Worm (Caenorhabditis elegans) whole organism, midembryonic: ENCODE measurements around the gene F01G10.4.

Experiments
- cog-1 ChIP-seq: sonication (generic microtip); optimal IDR thresholded peaks from 2 replicates; lab custom pipeline; 2016; ENCODE audit warnings: missing genetic modification characterization, missing compliant biosample characterization
- flt-1 ChIP-seq: fragments of 200-800 bp; sonication (Bioruptor generic); IDR thresholded peaks from 2 replicates; pipeline ENCODE4 v1.3.6; 2022; ENCODE audit warnings: missing genetic modification characterization, missing compliant biosample characterization
- klf-2 ChIP-seq: fragments of 200-800 bp; sonication (Bioruptor generic); conservative IDR thresholded peaks from 2 replicates; pipeline ENCODE4 v1.3.6; 2022; ENCODE audit warnings: missing genetic modification reagents, missing genetic modification characterization, missing compliant biosample characterization
- med-1 ChIP-seq: sonication (generic microtip); optimal IDR thresholded peaks from 2 replicates; lab custom pipeline; 2017; ENCODE audit warnings: missing genetic modification characterization, mild to moderate bottlenecking, missing compliant biosample characterization, antibody characterized with exemption, missing genetic modification reagents; ENCODE audit not compliant: insufficient read depth
- ref-1 ChIP-seq: fragments of 200-800 bp; sonication (Bioruptor generic); conservative IDR thresholded peaks from 2 replicates; pipeline ENCODE4 v1.3.6; 2022; ENCODE audit warnings: missing genetic modification reagents, missing genetic modification characterization, missing compliant biosample characterization
- tab-1 ChIP-seq: fragments of 200-800 bp; sonication (Bioruptor generic); IDR thresholded peaks from 2 replicates; pipeline ENCODE4 v1.3.6; 2022; ENCODE audit warnings: missing genetic modification characterization, missing compliant biosample characterization
- ztf-29 ChIP-seq: fragments of 200-800 bp; sonication (Bioruptor generic); IDR thresholded peaks from 2 replicates; pipeline ENCODE4 v1.3.6; 2022; ENCODE audit warnings: missing genetic modification reagents, missing genetic modification characterization, missing compliant biosample characterization

DNA sequence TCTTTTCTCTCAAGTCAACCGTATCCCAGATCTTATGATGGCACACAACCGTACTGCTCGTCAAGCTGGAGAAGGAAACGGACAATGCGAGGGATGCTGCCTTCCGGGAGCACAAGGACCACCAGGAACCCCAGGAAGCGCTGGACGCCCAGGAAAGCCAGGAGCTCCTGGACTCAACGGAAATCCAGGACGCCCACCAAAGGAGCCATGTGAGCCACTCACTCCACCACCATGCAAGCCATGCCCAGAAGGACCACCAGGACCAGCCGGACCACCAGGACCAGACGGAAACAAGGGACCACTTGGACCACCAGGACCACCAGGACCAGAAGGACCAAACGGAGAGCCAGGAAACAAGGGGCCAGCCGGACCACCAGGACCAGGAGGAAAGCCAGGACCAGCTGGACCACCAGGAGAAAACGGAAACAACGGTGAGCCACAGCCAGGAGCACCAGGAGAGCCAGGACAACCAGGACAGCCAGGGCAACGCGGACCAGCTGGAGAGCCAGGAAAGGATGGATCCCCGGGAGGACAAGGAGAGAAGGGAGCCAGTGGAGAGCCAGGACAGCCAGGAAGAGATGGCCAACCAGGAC, 15.6 kb downstream of the F01G10.4 start:
- TF ChIP-seq ref-1 (GFP tag; lab: Robert Waterston, UW) (no peak), med-1 (GFP tag; lab: Kevin White, UChicago) (no peak), ztf-29 (no peak), flt-1 (no peak), cog-1 (no peak), klf-2 (GFP tag; lab: Robert Waterston, UW) (no peak), tab-1 (no peak)
